Fruit fly (Drosophila melanogaster) whole organism, adult: ENCODE data around the gene CG11384.

Source experiments
- CG14711 ChIP-seq: fragments of 200-800 bp; sonication (Bioruptor generic); optimal IDR thresholded peaks from 2 replicates; lab custom pipeline; 2018; ENCODE audit warnings: missing biosample characterization, mild to moderate bottlenecking, missing genetic modification characterization, moderate library complexity
- CG5204 ChIP-seq: fragments of 200-800 bp; sonication (Bioruptor generic); optimal IDR thresholded peaks from 2 replicates; lab custom pipeline; 2016; ENCODE audit warnings: missing biosample characterization, missing genetic modification characterization
- CG7045 ChIP-seq: fragments of 200-800 bp; sonication (Bioruptor generic); optimal IDR thresholded peaks from 2 replicates; lab custom pipeline; 2017; ENCODE audit warnings: missing biosample characterization, mild to moderate bottlenecking, missing genetic modification characterization
- CG7101 ChIP-seq: fragments of 200-800 bp; sonication (Bioruptor generic); optimal IDR thresholded peaks from 2 replicates; lab custom pipeline; 2018; ENCODE audit warnings: missing biosample characterization, mild to moderate bottlenecking, missing genetic modification characterization, moderate library complexity
- cnc ChIP-seq, 2 experiments: fragments of >200 bp; optimal IDR thresholded peaks; 2 replicates each; lab custom pipeline; 2017
- pad ChIP-seq: fragments of 200-800 bp; sonication (Bioruptor generic); optimal IDR thresholded peaks from 3 replicates; lab custom pipeline; 2017; ENCODE audit warnings: missing biosample characterization, missing genetic modification characterization, mild to moderate bottlenecking, moderate library complexity, missing genetic modification reagents
- toe ChIP-seq: fragments of 200-800 bp; sonication (Bioruptor generic); optimal IDR thresholded peaks from 2 replicates; lab custom pipeline; 2016; ENCODE audit warnings: missing biosample characterization, missing genetic modification characterization

DNA sequence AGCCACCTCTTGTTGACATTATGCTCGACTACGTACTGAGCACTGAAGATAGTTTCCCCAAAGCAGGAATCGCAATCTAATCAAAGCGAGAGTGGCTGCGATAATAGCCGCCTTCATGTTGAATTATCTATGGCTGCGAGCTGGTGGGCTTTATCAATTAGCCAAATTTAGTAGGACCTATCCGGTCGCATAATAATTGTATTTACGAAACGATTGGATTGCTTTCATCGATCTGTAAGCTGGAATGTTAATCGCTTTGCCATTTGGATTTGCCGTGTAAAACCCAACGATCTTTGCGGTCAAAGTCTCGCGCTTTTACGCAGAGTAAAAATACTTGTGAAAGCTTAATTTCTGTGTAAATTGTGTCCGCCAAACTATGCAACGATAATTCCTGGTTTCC lies at the start of gene CG11384:
- no peak for TF ChIP-seq CG7101 (tag; lab: Kevin White, UChicago)
- TF ChIP-seq cnc (optimal IDR thresholded peaks at IDR 0.05; lab: Kevin White, UChicago), result no peak
- TF ChIP-seq CG14711, result no peak
- TF ChIP-seq toe (GFP tag; lab: Kevin White, UChicago), result no peak
- no peak for TF ChIP-seq CG7045
- TF ChIP-seq CG5204 (GFP tag; lab: Kevin White, UChicago), result no peak
- no peak for TF ChIP-seq pad
